Fruit fly (Drosophila melanogaster) whole organism, prepupa: Measurements from ENCODE around the gene CG12402.
A peak's percentile ranks its signal among the peaks of the same experiment; 100 is the strongest.

Experiments
- CG3032 ChIP-seq: fragments of 200-800 bp; optimal IDR thresholded peaks from 2 replicates; lab custom pipeline; 2019; ENCODE audit warnings: missing biosample characterization, mild to moderate bottlenecking, missing genetic modification characterization, moderate library complexity
- CG6808 ChIP-seq: fragments of 200-800 bp; sonication (Bioruptor generic); optimal IDR thresholded peaks from 3 replicates; lab custom pipeline; 2017; ENCODE audit warnings: missing biosample characterization, missing genetic modification characterization, mild to moderate bottlenecking, moderate library complexity, missing genetic modification reagents
- CG8119 ChIP-seq: fragments of 200-800 bp; sonication (Bioruptor generic); IDR thresholded peaks from 3 replicates; pipeline ENCODE4 v1.3.6; 2022; ENCODE audit warnings: missing biosample characterization, missing genetic modification characterization
- CG8319 ChIP-seq: fragments of 200-800 bp; sonication (Bioruptor generic); optimal IDR thresholded peaks from 3 replicates; lab custom pipeline; 2016; ENCODE audit warnings: missing biosample characterization, missing genetic modification characterization
- Eip78C ChIP-seq: fragments of 200-800 bp; sonication (Bioruptor generic); peaks from one replicate; lab custom pipeline; 2016; ENCODE audit warnings: missing biosample characterization, missing genetic modification characterization
- Hr39 ChIP-seq: fragments of 200-800 bp; sonication (Bioruptor generic); optimal IDR thresholded peaks from 2 replicates; lab custom pipeline; 2016; ENCODE audit warnings: missing biosample characterization, missing genetic modification characterization
- OdsH ChIP-seq: fragments of 200-800 bp; sonication (Bioruptor generic); optimal IDR thresholded peaks from 3 replicates; lab custom pipeline; 2016; ENCODE audit warnings: missing biosample characterization, missing genetic modification characterization
- Sox102F ChIP-seq: fragments of 200-800 bp; sonication (Bioruptor generic); optimal IDR thresholded peaks from 2 replicates; lab custom pipeline; 2016; ENCODE audit warnings: missing biosample characterization, mild to moderate bottlenecking, missing genetic modification characterization
- dac ChIP-seq: fragments of 200-800 bp; sonication (Bioruptor generic); optimal IDR thresholded peaks from 2 replicates; lab custom pipeline; 2017; ENCODE audit warnings: missing biosample characterization, mild to moderate bottlenecking, missing genetic modification characterization
- dsx ChIP-seq: fragments of 200-800 bp; optimal IDR thresholded peaks from 3 replicates; lab custom pipeline; 2019; ENCODE audit warnings: missing biosample characterization, mild to moderate bottlenecking, missing genetic modification characterization, moderate library complexity; ENCODE audit not compliant: poor library complexity, severe bottlenecking
- fkh ChIP-seq: fragments of 200-800 bp; sonication (Bioruptor generic); optimal IDR thresholded peaks from 3 replicates; lab custom pipeline; 2017; ENCODE audit warnings: missing biosample characterization, mild to moderate bottlenecking, missing genetic modification characterization, moderate library complexity
- lz ChIP-seq: fragments of 200-800 bp; sonication (Bioruptor generic); optimal IDR thresholded peaks from 3 replicates; lab custom pipeline; 2016; ENCODE audit warnings: missing biosample characterization, missing genetic modification characterization
- pdm3 ChIP-seq: fragments of 200-800 bp; sonication (Bioruptor generic); optimal IDR thresholded peaks from 3 replicates; lab custom pipeline; 2016; ENCODE audit warnings: missing biosample characterization, missing genetic modification characterization
- topi ChIP-seq: fragments of 200-800 bp; sonication (Bioruptor generic); optimal IDR thresholded peaks from 3 replicates; lab custom pipeline; 2016; ENCODE audit warnings: missing biosample characterization, missing genetic modification characterization

DNA sequence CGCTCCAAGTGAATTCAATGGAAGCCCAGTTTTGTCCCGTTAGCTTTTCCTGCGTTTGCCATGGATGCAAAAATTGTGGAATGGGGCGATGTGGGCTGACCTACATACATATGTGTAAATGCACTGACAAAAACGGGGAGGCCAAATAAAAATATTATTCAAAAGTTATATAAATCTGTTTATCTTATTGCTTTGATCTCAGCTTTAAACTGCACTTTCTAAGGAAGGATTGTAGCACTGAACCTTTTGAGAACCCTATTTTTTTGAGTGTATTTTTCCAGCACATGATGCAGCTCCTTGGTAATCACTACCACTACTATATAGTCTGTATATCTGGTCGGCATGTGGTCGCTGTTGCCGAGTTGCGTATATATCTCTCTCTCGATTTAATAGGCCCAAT, 31.1 kb downstream of the CG12402 start:
- peak; percentile 19 for TF ChIP-seq Sox102F
- TF ChIP-seq Eip78C (GFP tag; lab: Kevin White, UChicago): peak; percentile 85
- peak; percentile 21 for TF ChIP-seq Hr39 (GFP tag; lab: Kevin White, UChicago)
- TF ChIP-seq lz (GFP tag; lab: Kevin White, UChicago): peak; percentile 7
- peak; percentile 43 for TF ChIP-seq topi (GFP tag; lab: Kevin White, UChicago)
- TF ChIP-seq dsx (GFP tag; lab: Kevin White, UChicago): peak; percentile 29
- TF ChIP-seq CG3032 (tag; lab: Kevin White, UChicago): peak; percentile 40
- peak; percentile 42 for TF ChIP-seq pdm3 (GFP tag; lab: Kevin White, UChicago)
- TF ChIP-seq fkh: no peak
- TF ChIP-seq CG8319 (GFP tag; lab: Kevin White, UChicago): no peak
- no peak for TF ChIP-seq dac (GFP tag; lab: Kevin White, UChicago)
- TF ChIP-seq OdsH (GFP tag; lab: Kevin White, UChicago): peak; percentile 56
- peak; percentile 66; the same call in 2 of the 3 replicates for TF ChIP-seq CG8119 (GFP tag; lab: Robert Waterston, UW)
- TF ChIP-seq CG6808: peak; percentile 55
